Worm (Caenorhabditis elegans) whole organism, midembryonic: ENCODE measurements around the gene T21E8.6.

Source experiments
- cog-1 ChIP-seq: sonication (generic microtip); optimal IDR thresholded peaks from 2 replicates; lab custom pipeline; 2016; ENCODE audit warnings: missing genetic modification characterization, missing compliant biosample characterization
- flt-1 ChIP-seq: fragments of 200-800 bp; sonication (Bioruptor generic); IDR thresholded peaks from 2 replicates; pipeline ENCODE4 v1.3.6; 2022; ENCODE audit warnings: missing genetic modification characterization, missing compliant biosample characterization
- ref-1 ChIP-seq: fragments of 200-800 bp; sonication (Bioruptor generic); conservative IDR thresholded peaks from 2 replicates; pipeline ENCODE4 v1.3.6; 2022; ENCODE audit warnings: missing genetic modification reagents, missing genetic modification characterization, missing compliant biosample characterization
- tab-1 ChIP-seq: fragments of 200-800 bp; sonication (Bioruptor generic); IDR thresholded peaks from 2 replicates; pipeline ENCODE4 v1.3.6; 2022; ENCODE audit warnings: missing genetic modification characterization, missing compliant biosample characterization
- ztf-23 ChIP-seq: fragments of 200-800 bp; sonication (Bioruptor generic); IDR thresholded peaks from 2 replicates; pipeline ENCODE4 v1.3.6; 2022; ENCODE audit warnings: missing genetic modification reagents, missing genetic modification characterization, missing compliant biosample characterization
- ztf-29 ChIP-seq: fragments of 200-800 bp; sonication (Bioruptor generic); IDR thresholded peaks from 2 replicates; pipeline ENCODE4 v1.3.6; 2022; ENCODE audit warnings: missing genetic modification reagents, missing genetic modification characterization, missing compliant biosample characterization

DNA sequence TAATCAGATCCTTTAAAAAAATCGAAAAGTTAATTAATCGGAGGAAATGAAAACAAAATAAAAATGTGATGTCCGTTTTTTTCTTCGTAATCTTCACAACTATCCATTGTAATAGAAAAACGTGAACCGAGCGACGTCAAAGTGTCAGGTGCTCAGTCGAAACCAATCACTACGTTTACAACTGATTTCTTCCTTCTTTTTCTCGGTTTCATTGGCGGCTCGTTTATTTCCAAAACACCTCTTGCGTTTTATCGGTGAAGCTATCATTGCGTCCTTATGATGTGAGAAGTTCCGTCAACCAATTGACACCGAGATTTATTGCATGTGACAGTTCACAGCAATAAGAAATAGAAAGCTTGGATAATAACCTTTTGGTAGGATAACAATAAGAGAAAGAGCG lies 28.8 kb upstream of the T21E8.6 start:
- TF ChIP-seq flt-1 (no peak), ztf-23 (no peak), cog-1 (tag; lab: Kevin White, UChicago) (no peak), ref-1 (no peak), tab-1 (GFP tag; lab: Robert Waterston, UW) (no peak), ztf-29 (GFP tag; lab: Robert Waterston, UW) (no peak)
